Fruit fly (Drosophila melanogaster): ENCODE data around the gene CG7409.

Gene CG7409

dm6 chr3L:7768252-7768651 lies 14.0 kb downstream of the CG7409 start, which contains the start of gene CG32371:
CG32371 (minus strand) TSS chr3L:7768352.
- TF ChIP-seq Myc (optimal IDR thresholded peaks at IDR 0.05) (no peak), sv (GFP tag; optimal IDR thresholded peaks at IDR 0.05) (no peak), h (GFP tag; optimal IDR thresholded peaks at IDR 0.05) (no peak), foxo (GFP tag; optimal IDR thresholded peaks at IDR 0.05) (no peak), HLH106 (tag; optimal IDR thresholded peaks at IDR 0.05) (no peak), psq (GFP tag; optimal IDR thresholded peaks at IDR 0.05) (no peak), usp (GFP tag; optimal IDR thresholded peaks at IDR 0.05) (no peak), GATAd (GFP tag; optimal IDR thresholded peaks at IDR 0.05) (no peak), CrebA (GFP tag; optimal IDR thresholded peaks at IDR 0.05; ENCODE audit: borderline replicate concordance) (no peak), CG32264 (GFP tag; optimal IDR thresholded peaks at IDR 0.05) (no peak)

- TF ChIP-seq br (GFP tag; optimal IDR thresholded peaks at IDR 0.05) (no peak), Jra (GFP tag; optimal IDR thresholded peaks at IDR 0.05) (no peak), lola (GFP tag; optimal IDR thresholded peaks at IDR 0.05) (no peak), rgr (GFP tag; optimal IDR thresholded peaks at IDR 0.05) (no peak), dl (GFP tag; optimal IDR thresholded peaks at IDR 0.05; ENCODE audit: insufficient read depth in 1 of 2, partially characterized antibody in 2 of 2) (no peak)
Observed at dm6 chr3L:7772160-7772798, 18.1 kb downstream of the CG7409 start.

- TF ChIP-seq dmrt93B (GFP tag; optimal IDR thresholded peaks at IDR 0.05) (no peak), Sp1 (GFP tag; optimal IDR thresholded peaks at IDR 0.05) (no peak), fru (GFP tag; optimal IDR thresholded peaks at IDR 0.05) (no peak), usp (GFP tag; optimal IDR thresholded peaks at IDR 0.05) (no peak)
Observed at dm6 chr3L:7773529-7773928, 19.3 kb downstream of the CG7409 start.

dm6 chr3L:7774698-7775097 lies 20.5 kb downstream of the CG7409 start:
- no peak for TF ChIP-seq GATAd (GFP tag; optimal IDR thresholded peaks at IDR 0.05)
- TF ChIP-seq Dfd (GFP tag; optimal IDR thresholded peaks at IDR 0.05), result no peak
- TF ChIP-seq jim (GFP tag; optimal IDR thresholded peaks at IDR 0.05), result no peak
- TF ChIP-seq Vsx2 (GFP tag; optimal IDR thresholded peaks at IDR 0.05; ENCODE audit: partially characterized antibody), result no peak
- TF ChIP-seq lola (GFP tag; optimal IDR thresholded peaks at IDR 0.05), result no peak
- no peak for TF ChIP-seq dsf (GFP tag; optimal IDR thresholded peaks at IDR 0.05; ENCODE audit: borderline replicate concordance)
- no peak for TF ChIP-seq Hr83 (GFP tag; optimal IDR thresholded peaks at IDR 0.05; ENCODE audit: poor library complexity, severe bottlenecking)
- TF ChIP-seq Rel (GFP tag; optimal IDR thresholded peaks at IDR 0.05), result no peak
- TF ChIP-seq Rel (tag; optimal IDR thresholded peaks at IDR 0.05), result no peak
- TF ChIP-seq woc (GFP tag; optimal IDR thresholded peaks at IDR 0.05), result no peak
- no peak for TF ChIP-seq tai (GFP tag; optimal IDR thresholded peaks at IDR 0.05)
- TF ChIP-seq br (GFP tag; optimal IDR thresholded peaks at IDR 0.05), result no peak
- no peak for TF ChIP-seq dl (GFP tag; optimal IDR thresholded peaks at IDR 0.05; ENCODE audit: insufficient read depth in 1 of 2, partially characterized antibody in 2 of 2)
- TF ChIP-seq sage (GFP tag; optimal IDR thresholded peaks at IDR 0.05), result no peak
- TF ChIP-seq OdsH (GFP tag; optimal IDR thresholded peaks at IDR 0.05), result no peak
- TF ChIP-seq rgr (GFP tag; optimal IDR thresholded peaks at IDR 0.05), result no peak
- no peak for TF ChIP-seq HLH106 (tag; optimal IDR thresholded peaks at IDR 0.05)

dm6 chr3L:7775365-7775905 lies 21.2 kb downstream of the CG7409 start, which contains the start of gene Clk:
Clk (minus strand) TSS chr3L:7775603.
- TF ChIP-seq N (GFP tag; optimal IDR thresholded peaks at IDR 0.05) (no peak), ey (GFP tag; optimal IDR thresholded peaks at IDR 0.05) (no peak), HLH106 (tag; optimal IDR thresholded peaks at IDR 0.05) (no peak)
